Worm (Caenorhabditis elegans) whole organism, L2 larva: ENCODE results near the gene R160.3.

Source experiments
- C34F6.9 ChIP-seq: fragments of 150-350 bp; optimal IDR thresholded peaks from 2 replicates; lab custom pipeline; 2014; ENCODE audit warnings: missing biosample characterization, missing genetic modification characterization
- R02D3.7 ChIP-seq: fragments of 150-350 bp; optimal IDR thresholded peaks from 2 replicates; lab custom pipeline; 2014; ENCODE audit warnings: missing biosample characterization, missing genetic modification characterization
- alr-1 ChIP-seq: fragments of 150-350 bp; optimal IDR thresholded peaks from 2 replicates; lab custom pipeline; 2014; ENCODE audit warnings: missing biosample characterization, missing genetic modification characterization
- aly-2 ChIP-seq: fragments of 150-350 bp; optimal IDR thresholded peaks from 2 replicates; lab custom pipeline; 2014; ENCODE audit warnings: missing biosample characterization, missing genetic modification characterization
- dmd-4 ChIP-seq: sonication (generic microtip); optimal IDR thresholded peaks from 2 replicates; lab custom pipeline; 2017; ENCODE audit warnings: missing biosample characterization, missing genetic modification characterization
- egl-27 ChIP-seq: sonication (generic microtip); optimal IDR thresholded peaks from 3 replicates; lab custom pipeline; 2017; ENCODE audit warnings: missing biosample characterization, missing genetic modification reagents, missing genetic modification characterization
- elt-1 ChIP-seq: fragments of 150-350 bp; optimal IDR thresholded peaks from 2 replicates; lab custom pipeline; 2014; ENCODE audit warnings: missing biosample characterization, missing genetic modification characterization
- elt-3 ChIP-seq: sonication (generic microtip); optimal IDR thresholded peaks from 2 replicates; lab custom pipeline; 2017; ENCODE audit warnings: missing biosample characterization, missing genetic modification characterization
- fos-1 ChIP-seq: fragments of 150-350 bp; optimal IDR thresholded peaks from 2 replicates; lab custom pipeline; 2014; ENCODE audit warnings: missing biosample characterization, missing genetic modification characterization
- lin-11 ChIP-seq: fragments of 150-350 bp; sonication (generic microtip); optimal IDR thresholded peaks from 2 replicates; lab custom pipeline; 2014; ENCODE audit warnings: missing biosample characterization, missing genetic modification characterization, inconsistent platforms, mixed read lengths
- lin-13 ChIP-seq: fragments of 150-350 bp; optimal IDR thresholded peaks from 2 replicates; lab custom pipeline; 2014; ENCODE audit warnings: missing biosample characterization, missing genetic modification reagents, missing genetic modification characterization
- lin-39 ChIP-seq: fragments of 150-350 bp; optimal IDR thresholded peaks from 2 replicates; lab custom pipeline; 2014; ENCODE audit warnings: missing biosample characterization, missing genetic modification reagents, missing genetic modification characterization
- lsy-2 ChIP-seq, 2 experiments: fragments of 150-350 bp in 1 of 2; sonication (generic microtip) in 1 of 2; optimal IDR thresholded peaks; 2 replicates each; lab custom pipeline; 2014 to 2017; ENCODE audit warnings: missing biosample characterization in 2 of 2, missing genetic modification characterization in 2 of 2
- mab-5 ChIP-seq: fragments of 150-350 bp; optimal IDR thresholded peaks from 2 replicates; lab custom pipeline; 2014; ENCODE audit warnings: missing biosample characterization, missing genetic modification characterization
- mbf-1 ChIP-seq: sonication (generic microtip); optimal IDR thresholded peaks from 2 replicates; lab custom pipeline; 2017; ENCODE audit warnings: missing biosample characterization, missing genetic modification characterization
- nhr-11 ChIP-seq: fragments of 150-350 bp; optimal IDR thresholded peaks from 2 replicates; lab custom pipeline; 2014; ENCODE audit warnings: missing biosample characterization, missing genetic modification characterization
- nhr-129 ChIP-seq: fragments of 150-350 bp; optimal IDR thresholded peaks from 2 replicates; lab custom pipeline; 2014; ENCODE audit warnings: missing biosample characterization, missing genetic modification characterization
- nhr-21 ChIP-seq: fragments of 150-350 bp; optimal IDR thresholded peaks from 2 replicates; lab custom pipeline; 2014; ENCODE audit warnings: missing biosample characterization, missing genetic modification characterization
- nhr-23 ChIP-seq: fragments of 150-350 bp; optimal IDR thresholded peaks from 2 replicates; lab custom pipeline; 2014; ENCODE audit warnings: missing biosample characterization, missing genetic modification reagents, missing genetic modification characterization
- nhr-237 ChIP-seq: fragments of 150-350 bp; optimal IDR thresholded peaks from 2 replicates; lab custom pipeline; 2014; ENCODE audit warnings: missing biosample characterization, missing genetic modification characterization
- nhr-25 ChIP-seq: fragments of 150-350 bp; sonication (generic microtip); optimal IDR thresholded peaks from 3 replicates; lab custom pipeline; 2014; ENCODE audit warnings: missing biosample characterization, missing genetic modification characterization
- nhr-77 ChIP-seq: fragments of 150-350 bp; optimal IDR thresholded peaks from 2 replicates; lab custom pipeline; 2014; ENCODE audit warnings: missing biosample characterization, missing genetic modification characterization
- peb-1 ChIP-seq: fragments of 150-350 bp; optimal IDR thresholded peaks from 2 replicates; lab custom pipeline; 2014; ENCODE audit warnings: missing biosample characterization, missing genetic modification characterization
- sem-4 ChIP-seq: fragments of 150-350 bp; optimal IDR thresholded peaks from 2 replicates; lab custom pipeline; 2014; ENCODE audit warnings: missing biosample characterization, missing genetic modification reagents, missing genetic modification characterization
- skn-1 ChIP-seq: sonication (generic microtip); optimal IDR thresholded peaks from 2 replicates; lab custom pipeline; 2017; ENCODE audit warnings: missing biosample characterization, missing genetic modification characterization
- sma-3 ChIP-seq: sonication (generic microtip); optimal IDR thresholded peaks from 2 replicates; lab custom pipeline; 2016; ENCODE audit warnings: missing genetic modification reagents, missing genetic modification characterization, missing compliant biosample characterization
- sma-9 ChIP-seq, 2 experiments: fragments of 150-350 bp in 1 of 2; sonication (generic microtip) in 1 of 2; optimal IDR thresholded peaks; 2 replicates each; lab custom pipeline; 2014 to 2016; ENCODE audit warnings: missing genetic modification characterization in 2 of 2, mild to moderate bottlenecking in 1 of 2, missing biosample characterization in 1 of 2, missing compliant biosample characterization in 1 of 2, missing genetic modification reagents in 1 of 2, moderate library complexity in 1 of 2
- unc-39 ChIP-seq: fragments of 150-350 bp; optimal IDR thresholded peaks from 2 replicates; lab custom pipeline; 2014; ENCODE audit warnings: missing biosample characterization, missing genetic modification characterization
- unc-55 ChIP-seq: fragments of 150-350 bp; sonication (generic microtip); optimal IDR thresholded peaks from 3 replicates; lab custom pipeline; 2014; ENCODE audit warnings: missing biosample characterization, missing genetic modification reagents, missing genetic modification characterization
- unc-62 ChIP-seq: fragments of 150-350 bp; optimal IDR thresholded peaks from 2 replicates; lab custom pipeline; 2014; ENCODE audit warnings: missing biosample characterization, missing genetic modification reagents, missing genetic modification characterization
- zag-1 ChIP-seq: fragments of 150-350 bp; optimal IDR thresholded peaks from 2 replicates; lab custom pipeline; 2014; ENCODE audit warnings: missing biosample characterization, missing genetic modification characterization
- ztf-11 ChIP-seq: sonication (generic microtip); optimal IDR thresholded peaks from 2 replicates; lab custom pipeline; 2017; ENCODE audit warnings: missing biosample characterization, missing genetic modification characterization
- ztf-4 ChIP-seq: fragments of 150-350 bp; optimal IDR thresholded peaks from 2 replicates; lab custom pipeline; 2014; ENCODE audit warnings: missing biosample characterization, missing genetic modification characterization

Gene R160.3

DNA sequence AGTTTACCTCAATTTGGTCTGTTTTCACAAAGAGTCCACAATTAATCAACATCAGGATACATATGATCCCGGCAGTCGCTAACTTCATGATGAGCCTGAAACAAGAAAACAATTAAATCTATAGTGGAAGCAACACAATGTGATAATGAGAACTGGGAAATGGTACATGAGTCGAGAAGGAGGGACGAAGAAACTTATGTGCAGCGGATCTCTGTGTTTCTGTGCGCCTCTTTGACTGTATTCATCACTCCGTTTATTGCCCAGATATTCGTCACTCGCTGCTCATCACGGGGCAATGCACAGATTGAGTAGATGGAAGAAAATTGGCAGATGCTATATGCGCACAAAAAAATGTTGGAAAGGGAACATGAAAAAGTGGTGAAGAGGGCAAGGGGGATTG is at the start of gene R160.3:
Gene R160.3 (minus strand): TSS at position 101 of the 400 bp plus-strand sequence.
- no peak for TF ChIP-seq mab-5 (tag; lab: Kevin White, UChicago)
- no peak for TF ChIP-seq unc-55 (GFP tag; lab: Kevin White, UChicago)
- TF ChIP-seq nhr-21 = no peak
- TF ChIP-seq sma-9 (GFP tag; optimal IDR thresholded peaks at IDR 0.05; lab: Kevin White, UChicago) = no peak
- TF ChIP-seq sma-9 (tag; optimal IDR thresholded peaks at IDR 0.05; lab: Kevin White, UChicago) = no peak

DNA sequence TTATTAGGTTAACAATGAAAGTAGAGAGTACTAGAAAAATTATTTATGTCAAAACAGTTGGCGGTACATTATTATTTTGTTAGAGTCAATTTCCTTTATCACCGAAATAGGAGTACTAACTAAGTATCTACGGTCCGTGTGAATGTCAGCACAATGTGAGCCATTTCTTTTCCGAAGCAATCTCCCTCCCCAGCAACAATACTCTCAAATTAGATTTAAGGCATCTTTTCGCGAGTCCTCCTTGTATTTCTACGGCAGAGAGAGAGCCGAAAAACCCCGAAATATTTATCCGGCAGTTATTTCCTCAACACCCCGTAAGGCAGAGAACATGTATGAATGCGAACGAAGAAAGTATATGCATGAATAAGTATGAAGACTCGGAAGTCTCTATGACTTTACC is 49.2 kb upstream of the R160.3 start:
- TF ChIP-seq skn-1 (tag; lab: Kevin White, UChicago) (no peak), egl-27 (tag; lab: Kevin White, UChicago) (no peak), zag-1 (no peak), nhr-77 (tag; lab: Kevin White, UChicago) (no peak), nhr-237 (tag; lab: Kevin White, UChicago) (no peak), sma-3 (GFP tag; lab: Kevin White, UChicago) (no peak), dmd-4 (tag; lab: Kevin White, UChicago) (no peak), sem-4 (no peak), lsy-2 (tag; optimal IDR thresholded peaks at IDR 0.05; lab: Kevin White, UChicago) (no peak), lin-11 (no peak)

- TF ChIP-seq lsy-2 (tag; optimal IDR thresholded peaks at IDR 0.05; lab: Kevin White, UChicago) (no peak), unc-39 (tag; lab: Kevin White, UChicago) (no peak), ztf-11 (tag; lab: Kevin White, UChicago) (no peak), skn-1 (tag; lab: Kevin White, UChicago) (no peak), R02D3.7 (tag; lab: Kevin White, UChicago) (no peak), fos-1 (tag; lab: Kevin White, UChicago) (no peak), nhr-11 (tag; lab: Kevin White, UChicago) (no peak), ztf-4 (tag; lab: Kevin White, UChicago) (no peak)
These were observed 47.1 kb upstream of the R160.3 start for ce11 chrX:4413206-4413605.

ce11 chrX:4410280-4410911 is 44.3 kb upstream of the R160.3 start:
- no peak for TF ChIP-seq C34F6.9 (tag; lab: Kevin White, UChicago)
- TF ChIP-seq nhr-237 (tag; lab: Kevin White, UChicago) = no peak
- no peak for TF ChIP-seq aly-2 (tag; lab: Kevin White, UChicago)
- TF ChIP-seq nhr-25 = no peak
- no peak for TF ChIP-seq dmd-4 (tag; lab: Kevin White, UChicago)
- TF ChIP-seq elt-1 (tag; lab: Kevin White, UChicago) = no peak
- TF ChIP-seq nhr-11 (tag; lab: Kevin White, UChicago) = no peak
- no peak for TF ChIP-seq nhr-21
- no peak for TF ChIP-seq alr-1 (tag; lab: Kevin White, UChicago)
- no peak for TF ChIP-seq ztf-4 (tag; lab: Kevin White, UChicago)
- TF ChIP-seq elt-3 (tag; lab: Kevin White, UChicago) = no peak
- TF ChIP-seq nhr-129 = no peak
- no peak for TF ChIP-seq peb-1 (tag; lab: Kevin White, UChicago)
- TF ChIP-seq egl-27 (tag; lab: Kevin White, UChicago) = no peak
- no peak for TF ChIP-seq unc-55 (GFP tag; lab: Kevin White, UChicago)
- no peak for TF ChIP-seq lin-13 (GFP tag; lab: Kevin White, UChicago)
- no peak for TF ChIP-seq nhr-23 (tag; lab: Kevin White, UChicago)
- TF ChIP-seq sma-3 (GFP tag; lab: Kevin White, UChicago) = no peak

- TF ChIP-seq lin-39 (tag; lab: Kevin White, UChicago) (no peak), nhr-237 (tag; lab: Kevin White, UChicago) (no peak), unc-62 (GFP tag; lab: Kevin White, UChicago) (no peak), egl-27 (tag; lab: Kevin White, UChicago) (no peak), dmd-4 (tag; lab: Kevin White, UChicago) (no peak), nhr-23 (tag; lab: Kevin White, UChicago) (no peak), mbf-1 (tag; lab: Kevin White, UChicago) (no peak), nhr-11 (tag; lab: Kevin White, UChicago) (no peak), unc-39 (tag; lab: Kevin White, UChicago) (no peak), nhr-25 (no peak), aly-2 (tag; lab: Kevin White, UChicago) (no peak), zag-1 (no peak), peb-1 (tag; lab: Kevin White, UChicago) (no peak), ztf-4 (tag; lab: Kevin White, UChicago) (no peak)
- TF ChIP-seq, all 48 proteins: peak for 0
These were observed 43.6 kb upstream of the R160.3 start for ce11 chrX:4409591-4410279.
